Worm (Caenorhabditis elegans) whole organism, midembryonic: ENCODE data around the gene clec-66.

Experiments
- T22C8.4 ChIP-seq: fragments of 200-800 bp; sonication (Bioruptor generic); IDR thresholded peaks from 2 replicates; pipeline ENCODE4 v1.3.6; 2022; ENCODE audit warnings: missing genetic modification characterization, missing compliant biosample characterization
- cog-1 ChIP-seq: sonication (generic microtip); optimal IDR thresholded peaks from 2 replicates; lab custom pipeline; 2016; ENCODE audit warnings: missing genetic modification characterization, missing compliant biosample characterization
- flt-1 ChIP-seq: fragments of 200-800 bp; sonication (Bioruptor generic); IDR thresholded peaks from 2 replicates; pipeline ENCODE4 v1.3.6; 2022; ENCODE audit warnings: missing genetic modification characterization, missing compliant biosample characterization
- klf-2 ChIP-seq: fragments of 200-800 bp; sonication (Bioruptor generic); conservative IDR thresholded peaks from 2 replicates; pipeline ENCODE4 v1.3.6; 2022; ENCODE audit warnings: missing genetic modification reagents, missing genetic modification characterization, missing compliant biosample characterization
- med-1 ChIP-seq: sonication (generic microtip); optimal IDR thresholded peaks from 2 replicates; lab custom pipeline; 2017; ENCODE audit warnings: missing genetic modification characterization, mild to moderate bottlenecking, missing compliant biosample characterization, antibody characterized with exemption, missing genetic modification reagents; ENCODE audit not compliant: insufficient read depth
- ref-1 ChIP-seq: fragments of 200-800 bp; sonication (Bioruptor generic); conservative IDR thresholded peaks from 2 replicates; pipeline ENCODE4 v1.3.6; 2022; ENCODE audit warnings: missing genetic modification reagents, missing genetic modification characterization, missing compliant biosample characterization
- tab-1 ChIP-seq: fragments of 200-800 bp; sonication (Bioruptor generic); IDR thresholded peaks from 2 replicates; pipeline ENCODE4 v1.3.6; 2022; ENCODE audit warnings: missing genetic modification characterization, missing compliant biosample characterization
- ztf-23 ChIP-seq: fragments of 200-800 bp; sonication (Bioruptor generic); IDR thresholded peaks from 2 replicates; pipeline ENCODE4 v1.3.6; 2022; ENCODE audit warnings: missing genetic modification reagents, missing genetic modification characterization, missing compliant biosample characterization
- ztf-29 ChIP-seq: fragments of 200-800 bp; sonication (Bioruptor generic); IDR thresholded peaks from 2 replicates; pipeline ENCODE4 v1.3.6; 2022; ENCODE audit warnings: missing genetic modification reagents, missing genetic modification characterization, missing compliant biosample characterization

clec-66 gene

DNA sequence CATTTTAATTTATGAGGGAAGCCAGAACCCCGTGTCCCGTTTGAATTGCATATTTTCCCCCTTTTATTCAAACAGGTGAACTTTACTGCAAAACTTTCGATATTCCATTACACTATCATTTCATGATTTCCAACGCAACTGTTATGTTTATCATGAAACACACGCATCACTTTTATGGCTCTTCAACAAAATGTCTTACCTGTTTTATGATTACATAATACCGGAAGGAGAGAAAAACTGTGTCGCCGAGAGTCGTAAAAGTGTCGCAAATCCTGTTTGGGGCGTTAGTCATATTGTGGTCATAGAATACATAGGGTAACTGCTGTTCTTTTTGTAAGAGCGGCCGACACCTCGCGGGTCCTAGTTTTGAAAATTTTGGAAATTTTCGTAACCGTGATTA, 11.8 kb upstream of the clec-66 start:
- TF ChIP-seq flt-1 (no peak), ztf-29 (GFP tag; lab: Robert Waterston, UW) (no peak), med-1 (no peak), ref-1 (no peak), T22C8.4 (GFP tag; lab: Robert Waterston, UW) (no peak), tab-1 (GFP tag; lab: Robert Waterston, UW) (no peak)

DNA sequence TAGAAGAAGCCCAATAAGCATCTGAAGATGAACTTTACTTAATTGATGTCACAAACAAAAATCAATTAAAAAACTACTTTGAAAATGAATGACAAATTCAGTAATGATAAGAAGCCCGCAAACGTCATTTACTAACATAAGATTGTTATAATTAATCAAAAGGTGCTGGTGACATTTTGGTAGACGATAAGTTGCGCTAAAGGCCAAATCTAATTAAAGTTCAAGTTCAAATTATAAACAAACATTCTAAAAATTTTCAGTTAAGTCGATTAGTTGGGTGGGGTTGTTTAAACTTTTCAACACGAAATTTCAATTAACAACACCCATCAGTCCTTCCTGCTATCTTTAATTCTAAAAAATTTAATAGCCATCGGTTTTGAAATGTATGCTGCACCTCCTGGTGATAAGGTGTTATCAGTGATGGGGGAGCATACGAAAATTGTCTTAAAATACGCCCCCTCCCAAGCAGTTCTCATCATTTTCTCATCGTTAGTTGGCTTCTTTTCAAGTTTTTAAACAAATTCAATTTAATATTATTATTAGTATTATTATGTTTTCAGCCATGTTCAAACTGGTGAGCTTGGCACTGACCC, 9.0 kb upstream of the clec-66 start, which contains the start of the genes clec-62 and clec-63:
Gene clec-62, minus strand, starts transcription at position 51 of the 593 bp plus-strand sequence.
Gene clec-63, plus strand, starts transcription at position 561 of the 593 bp plus-strand sequence.
- TF ChIP-seq ztf-23 (GFP tag; lab: Robert Waterston, UW) (no peak), flt-1 (no peak), ref-1 (no peak), T22C8.4 (GFP tag; lab: Robert Waterston, UW) (no peak)

DNA sequence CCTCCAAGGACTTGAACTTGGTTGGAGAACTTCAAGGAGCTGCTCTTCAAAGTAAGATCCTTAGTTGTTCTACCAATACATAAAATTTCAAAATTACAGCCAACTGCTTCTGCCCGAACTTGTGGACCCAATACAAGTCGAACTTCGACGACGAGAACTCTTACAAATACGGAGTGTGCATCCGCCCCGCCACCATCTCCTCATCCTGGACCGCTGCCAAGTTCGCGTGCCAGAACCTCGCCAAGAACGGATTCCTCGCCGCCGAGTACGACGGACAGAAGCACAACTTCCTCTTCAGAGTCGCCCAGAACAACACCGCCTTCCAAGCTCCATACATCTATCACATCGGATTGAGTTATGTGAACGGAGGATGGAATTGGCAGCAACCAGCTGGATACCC, 7.5 kb upstream of the clec-66 start:
- no peak for TF ChIP-seq ref-1
- no peak for TF ChIP-seq flt-1
- no peak for TF ChIP-seq med-1
- no peak for TF ChIP-seq klf-2 (GFP tag; lab: Robert Waterston, UW)
- TF ChIP-seq cog-1 = no peak
- TF ChIP-seq ztf-23 (GFP tag; lab: Robert Waterston, UW) = no peak
- no peak for TF ChIP-seq T22C8.4 (GFP tag; lab: Robert Waterston, UW)
- no peak for TF ChIP-seq ztf-29 (GFP tag; lab: Robert Waterston, UW)
- TF ChIP-seq tab-1 (GFP tag; lab: Robert Waterston, UW) = no peak

DNA sequence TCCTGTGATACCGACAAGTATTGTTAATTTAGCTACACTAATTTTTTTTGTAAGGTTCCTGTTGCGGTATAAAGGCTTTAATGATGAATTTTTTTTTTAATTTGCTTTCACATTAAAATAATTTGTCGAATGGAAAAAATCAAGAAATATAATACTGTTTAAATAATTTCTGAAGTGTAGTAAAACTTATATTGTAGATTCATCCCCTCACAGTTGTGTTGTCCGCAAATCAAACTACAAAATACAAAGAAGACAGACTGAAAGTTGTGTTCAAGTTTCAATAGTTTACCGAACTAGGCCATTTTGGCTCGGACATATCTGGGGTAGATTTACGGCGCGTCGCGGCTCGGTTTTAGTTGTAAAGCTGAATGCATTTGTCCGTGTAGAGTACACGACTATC, 6.8 kb upstream of the clec-66 start:
- TF ChIP-seq klf-2 (GFP tag; lab: Robert Waterston, UW) = no peak
- no peak for TF ChIP-seq flt-1

DNA sequence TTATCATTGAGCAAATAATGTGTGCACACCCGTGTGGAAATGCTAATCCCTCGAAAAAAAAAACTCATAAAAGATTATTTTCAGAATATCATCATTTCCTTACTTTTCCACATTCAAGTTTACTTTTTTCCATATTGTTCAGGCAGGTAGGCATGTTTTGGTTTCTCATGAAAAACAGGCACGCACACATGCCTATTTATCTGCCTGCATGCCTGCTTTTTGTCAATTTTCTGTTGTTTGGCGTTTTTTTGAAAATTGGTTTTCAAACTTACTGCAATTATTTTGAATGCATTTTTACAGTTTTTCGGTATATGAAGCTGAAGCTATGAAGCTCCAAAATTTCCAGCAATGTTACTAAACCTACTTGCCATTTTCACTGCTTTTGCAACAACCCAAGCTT, 6.3 kb upstream of the clec-66 start, which contains the start of gene clec-64:
Gene clec-64, plus strand, starts transcription at position 301 of the 400 bp plus-strand sequence.
- TF ChIP-seq ref-1 = no peak
- TF ChIP-seq med-1 = no peak

DNA sequence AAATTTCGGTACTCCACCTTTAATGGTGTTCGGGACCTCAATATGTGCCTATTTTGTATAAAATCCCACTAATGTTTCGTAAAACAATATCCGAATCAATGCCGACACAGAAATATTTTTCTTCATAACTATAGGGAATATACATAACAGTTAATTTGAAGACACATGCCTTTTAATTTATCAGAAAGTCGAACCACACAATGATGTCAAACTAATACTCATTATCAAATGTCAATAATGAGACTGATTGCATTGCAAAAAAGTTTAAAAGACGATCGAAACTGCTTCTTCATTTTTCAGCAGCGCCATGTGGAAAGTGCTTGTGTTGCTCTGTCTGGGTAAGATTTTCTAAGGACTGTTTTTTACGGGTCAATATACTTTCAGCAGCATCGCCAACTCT, 3.2 kb upstream of the clec-66 start, which contains the start of gene clec-65:
Gene clec-65, plus strand, starts transcription at position 301 of the 400 bp plus-strand sequence.
- TF ChIP-seq tab-1 (GFP tag; lab: Robert Waterston, UW) = no peak
- TF ChIP-seq T22C8.4 (GFP tag; lab: Robert Waterston, UW) = no peak
- no peak for TF ChIP-seq cog-1
- TF ChIP-seq ref-1 = no peak
- no peak for TF ChIP-seq klf-2 (GFP tag; lab: Robert Waterston, UW)
- no peak for TF ChIP-seq med-1
- TF ChIP-seq ztf-23 (GFP tag; lab: Robert Waterston, UW) = no peak
- TF ChIP-seq ztf-29 (GFP tag; lab: Robert Waterston, UW) = no peak
- no peak for TF ChIP-seq flt-1

DNA sequence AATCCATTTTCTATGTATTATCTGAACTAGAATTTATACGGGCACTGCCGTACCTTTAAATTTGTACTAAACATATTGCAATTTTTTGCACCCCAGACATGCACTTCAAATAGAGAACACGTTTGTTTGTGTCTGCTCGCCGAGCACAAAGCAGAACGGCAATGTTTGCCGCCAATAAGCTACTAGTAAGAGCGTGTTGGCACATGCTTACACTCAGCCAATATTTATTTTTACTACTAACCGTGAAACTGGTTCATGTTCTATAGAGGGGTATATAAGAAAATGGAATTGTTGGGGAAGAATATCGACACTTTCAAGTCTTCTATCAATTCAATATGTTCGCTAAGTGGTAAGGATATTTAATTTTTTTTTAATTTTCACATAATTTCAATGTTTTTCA, 2.9 kb downstream of the clec-66 start, which contains the start of gene nspb-11:
Gene nspb-11, plus strand, starts transcription at position 301 of the 400 bp plus-strand sequence.
- TF ChIP-seq ztf-23 (GFP tag; lab: Robert Waterston, UW) (no peak), ref-1 (no peak), T22C8.4 (GFP tag; lab: Robert Waterston, UW) (no peak), ztf-29 (GFP tag; lab: Robert Waterston, UW) (no peak), cog-1 (no peak), klf-2 (GFP tag; lab: Robert Waterston, UW) (no peak), flt-1 (no peak), tab-1 (GFP tag; lab: Robert Waterston, UW) (no peak)

DNA sequence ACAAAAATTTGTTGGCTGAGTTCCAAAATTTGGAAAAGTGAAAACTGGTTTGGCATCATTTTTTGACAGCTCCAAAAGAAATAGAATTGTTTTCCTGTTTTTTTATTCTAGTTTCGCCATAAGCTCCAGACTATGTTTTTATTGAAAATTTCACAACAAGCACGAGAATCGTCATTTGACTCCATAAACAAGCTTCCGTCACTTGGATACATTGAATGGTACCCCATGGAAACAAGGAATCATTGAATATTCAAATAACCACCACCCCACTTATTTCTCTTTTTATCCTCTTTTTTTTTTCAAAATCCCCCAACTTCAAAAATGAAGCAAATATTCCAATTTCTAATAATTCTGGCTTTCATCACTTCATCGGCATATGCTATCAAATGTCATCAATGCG, 4.6 kb downstream of the clec-66 start, which contains the start of gene ddn-2:
Gene ddn-2, plus strand, starts transcription at position 301 of the 400 bp plus-strand sequence.
- TF ChIP-seq ztf-29 (GFP tag; lab: Robert Waterston, UW) (no peak), ztf-23 (GFP tag; lab: Robert Waterston, UW) (no peak), med-1 (no peak), T22C8.4 (GFP tag; lab: Robert Waterston, UW) (no peak), tab-1 (GFP tag; lab: Robert Waterston, UW) (no peak), klf-2 (GFP tag; lab: Robert Waterston, UW) (no peak), ref-1 (no peak), cog-1 (no peak), flt-1 (no peak)

DNA sequence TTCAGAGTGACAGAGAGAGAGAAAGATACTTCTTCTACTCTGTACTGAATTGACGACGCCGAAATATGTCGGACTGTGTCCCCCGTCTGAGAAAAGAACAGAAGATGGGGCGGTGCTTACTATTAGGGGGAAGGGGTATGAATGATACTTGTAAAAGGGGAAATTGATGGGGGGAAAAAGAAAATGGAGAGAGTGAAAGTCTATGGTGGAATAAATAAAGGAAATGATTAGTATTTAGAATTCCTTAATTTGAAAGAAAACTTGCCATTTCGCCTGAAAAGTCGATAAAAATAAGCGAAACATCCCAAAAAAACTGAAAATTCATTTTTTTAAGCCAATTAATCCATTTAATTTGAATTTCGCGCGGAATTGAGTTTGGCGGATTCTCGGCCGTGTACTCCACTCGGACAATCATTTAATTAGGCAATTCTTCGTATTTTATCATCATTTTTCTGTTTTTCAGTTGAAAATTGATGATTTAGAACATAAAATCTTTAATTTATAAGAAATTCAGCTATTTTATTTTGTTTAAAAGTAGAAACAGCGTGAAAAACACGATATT, 10.4 kb downstream of the clec-66 start, which contains the start of gene F35C5.12:
Gene F35C5.12, minus strand, starts transcription at position 51 of the 562 bp plus-strand sequence.
- TF ChIP-seq ref-1 (no peak), T22C8.4 (GFP tag; lab: Robert Waterston, UW) (no peak), tab-1 (GFP tag; lab: Robert Waterston, UW) (no peak), cog-1 (no peak), flt-1 (no peak), ztf-23 (GFP tag; lab: Robert Waterston, UW) (no peak), ztf-29 (GFP tag; lab: Robert Waterston, UW) (no peak), med-1 (no peak)

DNA sequence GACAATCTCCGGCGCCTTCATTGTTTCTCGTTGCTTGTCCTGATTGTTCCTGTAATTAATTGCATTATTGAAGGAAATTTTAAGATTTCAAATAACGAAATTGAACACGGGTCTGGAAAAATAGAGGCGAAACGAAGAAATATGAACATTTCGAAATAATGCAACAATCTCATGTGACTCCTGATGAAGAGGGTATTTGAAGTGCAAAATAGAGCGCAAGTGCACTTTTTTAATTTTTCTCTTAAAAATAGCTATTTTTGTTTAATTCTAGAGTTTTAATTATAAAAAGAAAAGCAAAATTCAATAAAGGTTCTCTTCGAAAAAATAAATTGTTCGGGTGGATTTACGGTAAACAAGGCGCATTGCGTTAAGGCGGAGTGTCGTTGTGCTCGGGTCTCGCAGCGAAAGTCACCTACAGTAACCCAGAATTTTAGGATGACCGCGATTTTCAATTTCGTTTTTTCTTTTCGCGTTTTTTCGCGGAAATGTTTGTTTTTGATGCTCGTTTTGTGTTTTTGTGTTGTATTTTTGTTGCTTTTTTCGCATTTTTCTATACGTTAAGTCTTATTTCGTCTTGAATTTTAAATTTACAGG, 14.9 kb downstream of the clec-66 start, which contains the start of the genes F58G1.2 and wago-4:
Gene F58G1.2, minus strand, starts transcription at position 51 of the 594 bp plus-strand sequence.
Gene wago-4, plus strand, starts transcription at position 592 of the 594 bp plus-strand sequence.
- TF ChIP-seq klf-2 (GFP tag; lab: Robert Waterston, UW) (no peak), ztf-29 (GFP tag; lab: Robert Waterston, UW) (no peak), ref-1 (no peak)
